Worm (Caenorhabditis elegans): Measurements from ENCODE around the gene dgn-2.

- TF ChIP-seq tbx-9 (tag; optimal IDR thresholded peaks at IDR 0.05; ENCODE audit: borderline replicate concordance) (no peak), pha-4 (tag; optimal IDR thresholded peaks at IDR 0.05) (no peak), zfh-2 (GFP tag; conservative IDR thresholded peaks at IDR 0.05) (no peak), Y79H2A.3 (GFP tag; conservative IDR thresholded peaks at IDR 0.05) (no peak), aptf-2 (GFP tag; conservative IDR thresholded peaks at IDR 0.05) (no peak), bed-2 (GFP tag; IDR thresholded peaks at IDR 0.05) (no peak), Y53F4B.3 (GFP tag; IDR thresholded peaks at IDR 0.05) (no peak), Y53G8AR.9 (GFP tag; conservative IDR thresholded peaks at IDR 0.05) (no peak), F23B12.7 (tag; optimal IDR thresholded peaks at IDR 0.05; ENCODE audit: insufficient read depth) (no peak), ztf-25 (GFP tag; IDR thresholded peaks at IDR 0.05) (no peak), Y95B8A.8 (GFP tag; IDR thresholded peaks at IDR 0.05) (no peak)
Observed at ce11 chrX:1397516-1397915, 30.2 kb upstream of the dgn-2 start, which contains the start of gene H39E20.1.
